Worm (Caenorhabditis elegans) whole organism, late embryonic: Measurements from ENCODE around the gene daf-10.

Source experiments
- ceh-9 ChIP-seq: sonication (generic microtip); optimal IDR thresholded peaks from 2 replicates; lab custom pipeline; 2016; ENCODE audit warnings: mild to moderate bottlenecking, missing genetic modification characterization, inconsistent platforms, missing compliant biosample characterization
- dmd-4 ChIP-seq: sonication (generic microtip); optimal IDR thresholded peaks from 2 replicates; lab custom pipeline; 2016; ENCODE audit warnings: borderline replicate concordance, missing genetic modification characterization, missing compliant biosample characterization
- hlh-30 ChIP-seq: sonication (generic microtip); optimal IDR thresholded peaks from 2 replicates; lab custom pipeline; 2017; ENCODE audit warnings: antibody characterized with exemption, missing genetic modification characterization, missing compliant biosample characterization; ENCODE audit not compliant: insufficient read depth
- madf-2 ChIP-seq: sonication (generic microtip); optimal IDR thresholded peaks from 2 replicates; lab custom pipeline; 2017; ENCODE audit warnings: missing genetic modification characterization, missing compliant biosample characterization
- pha-4 ChIP-seq: fragments of 150-350 bp; optimal IDR thresholded peaks from 2 replicates; lab custom pipeline; 2018; ENCODE audit warnings: missing biosample characterization, missing genetic modification reagents, missing genetic modification characterization
- pqm-1 ChIP-seq: sonication (generic microtip); optimal IDR thresholded peaks from 2 replicates; lab custom pipeline; 2016; ENCODE audit warnings: missing genetic modification characterization, missing compliant biosample characterization

ce11 chrIV:9169764-9170163 lies 23.8 kb upstream of the daf-10 start:
- TF ChIP-seq pqm-1 (tag; lab: Kevin White, UChicago) (no peak), pha-4 (tag; lab: Kevin White, UChicago) (no peak), hlh-30 (no peak), dmd-4 (tag; lab: Kevin White, UChicago) (no peak), madf-2 (tag; lab: Kevin White, UChicago) (no peak), ceh-9 (no peak)
